Worm (Caenorhabditis elegans) whole organism, late embryonic: Measurements from ENCODE around the gene C34E10.12.

Experiments
- F13H6.1 ChIP-seq: sonication (generic microtip); optimal IDR thresholded peaks from 2 replicates; lab custom pipeline; 2016; ENCODE audit warnings: missing genetic modification characterization, missing compliant biosample characterization
- K09A11.1 ChIP-seq: sonication (generic microtip); optimal IDR thresholded peaks from 2 replicates; lab custom pipeline; 2017; ENCODE audit warnings: antibody characterized with exemption, mild to moderate bottlenecking, missing genetic modification characterization, missing compliant biosample characterization; ENCODE audit not compliant: insufficient read depth
- T23F11.4 ChIP-seq: fragments of 200-800 bp; sonication (Bioruptor generic); optimal IDR thresholded peaks from 2 replicates; lab custom pipeline; 2018; ENCODE audit warnings: mild to moderate bottlenecking, missing genetic modification characterization, missing compliant biosample characterization
- Y22D7AL.16 ChIP-seq: sonication (generic microtip); optimal IDR thresholded peaks from 2 replicates; lab custom pipeline; 2016; ENCODE audit warnings: missing genetic modification characterization, missing compliant biosample characterization
- ahr-1 ChIP-seq: sonication (generic microtip); optimal IDR thresholded peaks from 2 replicates; lab custom pipeline; 2016; ENCODE audit warnings: missing genetic modification characterization, missing compliant biosample characterization
- ceh-14 ChIP-seq: sonication (generic microtip); optimal IDR thresholded peaks from 2 replicates; lab custom pipeline; 2016; ENCODE audit warnings: missing genotype, missing genetic modification characterization, missing compliant biosample characterization
- ceh-2 ChIP-seq: sonication (generic microtip); optimal IDR thresholded peaks from 2 replicates; lab custom pipeline; 2016; ENCODE audit warnings: missing genotype, missing genetic modification characterization, missing compliant biosample characterization
- ceh-31 ChIP-seq: sonication (generic microtip); optimal IDR thresholded peaks from 2 replicates; lab custom pipeline; 2016; ENCODE audit warnings: missing genetic modification characterization, missing compliant biosample characterization
- ceh-34 ChIP-seq: sonication (generic microtip); optimal IDR thresholded peaks from 2 replicates; lab custom pipeline; 2016; ENCODE audit warnings: mild to moderate bottlenecking, missing genetic modification characterization, missing compliant biosample characterization
- ceh-45 ChIP-seq: fragments of 200-800 bp; sonication (Bioruptor generic); IDR thresholded peaks from 2 replicates; pipeline ENCODE4 v1.3.6; 2022; ENCODE audit warnings: missing genetic modification reagents, missing genetic modification characterization, missing compliant biosample characterization
- ceh-48 ChIP-seq: sonication (generic microtip); optimal IDR thresholded peaks from 2 replicates; lab custom pipeline; 2016; ENCODE audit warnings: missing genetic modification characterization, inconsistent platforms, missing compliant biosample characterization
- ceh-6 ChIP-seq: fragments of 200-800 bp; sonication (Bioruptor generic); optimal IDR thresholded peaks from 2 replicates; lab custom pipeline; 2018; ENCODE audit warnings: mild to moderate bottlenecking, missing genetic modification characterization, missing compliant biosample characterization
- che-1 ChIP-seq: sonication (generic microtip); optimal IDR thresholded peaks from 2 replicates; lab custom pipeline; 2016; ENCODE audit warnings: mild to moderate bottlenecking, missing genetic modification characterization, missing compliant biosample characterization
- dve-1 ChIP-seq: sonication (generic microtip); optimal IDR thresholded peaks from 2 replicates; lab custom pipeline; 2017; ENCODE audit warnings: antibody characterized with exemption, mild to moderate bottlenecking, missing genetic modification characterization, missing compliant biosample characterization
- elt-2 ChIP-seq: sonication (generic microtip); optimal IDR thresholded peaks from 2 replicates; lab custom pipeline; 2016; ENCODE audit warnings: missing genetic modification reagents, missing genetic modification characterization, missing compliant biosample characterization
- elt-4 ChIP-seq: sonication (generic microtip); optimal IDR thresholded peaks from 2 replicates; lab custom pipeline; 2016; ENCODE audit warnings: missing genetic modification characterization, missing compliant biosample characterization
- ets-4 ChIP-seq: sonication (generic microtip); optimal IDR thresholded peaks from 2 replicates; lab custom pipeline; 2016; ENCODE audit warnings: missing genetic modification characterization, missing compliant biosample characterization
- eyg-1 ChIP-seq: sonication (generic microtip); optimal IDR thresholded peaks from 2 replicates; lab custom pipeline; 2016; ENCODE audit warnings: missing genotype, missing genetic modification characterization, missing compliant biosample characterization
- fkh-10 ChIP-seq: fragments of 150-350 bp; optimal IDR thresholded peaks from 2 replicates; lab custom pipeline; 2014; ENCODE audit warnings: missing biosample characterization, missing genetic modification reagents, missing genetic modification characterization
- fkh-6 ChIP-seq: sonication (generic microtip); optimal IDR thresholded peaks from 2 replicates; lab custom pipeline; 2016; ENCODE audit warnings: missing genetic modification characterization, missing compliant biosample characterization
- hlh-13 ChIP-seq: fragments of 200-800 bp; sonication (Bioruptor generic); optimal IDR thresholded peaks from 2 replicates; lab custom pipeline; 2018; ENCODE audit warnings: mild to moderate bottlenecking, missing genetic modification characterization, missing compliant biosample characterization
- hlh-15 ChIP-seq: sonication (generic microtip); optimal IDR thresholded peaks from 2 replicates; lab custom pipeline; 2016; ENCODE audit warnings: missing genetic modification characterization, missing compliant biosample characterization
- hlh-30 ChIP-seq: sonication (generic microtip); optimal IDR thresholded peaks from 2 replicates; lab custom pipeline; 2017; ENCODE audit warnings: antibody characterized with exemption, missing genetic modification characterization, missing compliant biosample characterization; ENCODE audit not compliant: insufficient read depth
- hlh-6 ChIP-seq: sonication (generic microtip); optimal IDR thresholded peaks from 2 replicates; lab custom pipeline; 2016; ENCODE audit warnings: missing genotype, missing genetic modification characterization, missing compliant biosample characterization
- hlh-8 ChIP-seq: sonication (generic microtip); optimal IDR thresholded peaks from 2 replicates; lab custom pipeline; 2016; ENCODE audit warnings: missing genotype, missing genetic modification characterization, missing compliant biosample characterization
- lim-6 ChIP-seq: sonication (generic microtip); optimal IDR thresholded peaks from 2 replicates; lab custom pipeline; 2016; ENCODE audit warnings: missing genetic modification characterization, missing compliant biosample characterization
- lin-11 ChIP-seq: fragments of 200-800 bp; sonication (Bioruptor generic); optimal IDR thresholded peaks from 2 replicates; lab custom pipeline; 2018; ENCODE audit warnings: mild to moderate bottlenecking, missing genetic modification characterization, missing compliant biosample characterization
- madf-2 ChIP-seq: sonication (generic microtip); optimal IDR thresholded peaks from 2 replicates; lab custom pipeline; 2017; ENCODE audit warnings: missing genetic modification characterization, missing compliant biosample characterization
- mec-3 ChIP-seq: sonication (generic microtip); optimal IDR thresholded peaks from 2 replicates; lab custom pipeline; 2016; ENCODE audit warnings: borderline replicate concordance, missing genetic modification characterization, missing compliant biosample characterization
- nhr-11 ChIP-seq: fragments of 150-350 bp; optimal IDR thresholded peaks from 2 replicates; lab custom pipeline; 2014; ENCODE audit warnings: missing biosample characterization, missing genetic modification characterization
- nhr-232 ChIP-seq: sonication (generic microtip); optimal IDR thresholded peaks from 2 replicates; lab custom pipeline; 2016; ENCODE audit warnings: missing genetic modification characterization, missing compliant biosample characterization
- odd-2 ChIP-seq: sonication (generic microtip); optimal IDR thresholded peaks from 2 replicates; lab custom pipeline; 2017; ENCODE audit warnings: antibody characterized with exemption, mild to moderate bottlenecking, missing genetic modification characterization, missing compliant biosample characterization
- pag-3 ChIP-seq: sonication (generic microtip); optimal IDR thresholded peaks from 2 replicates; lab custom pipeline; 2016; ENCODE audit warnings: missing compliant biosample characterization, missing genetic modification characterization, borderline replicate concordance
- pat-9 ChIP-seq: fragments of 200-800 bp; sonication (Bioruptor generic); optimal IDR thresholded peaks from 2 replicates; lab custom pipeline; 2018; ENCODE audit warnings: mild to moderate bottlenecking, missing genetic modification characterization, moderate library complexity, missing compliant biosample characterization
- pha-2 ChIP-seq: sonication (generic microtip); optimal IDR thresholded peaks from 2 replicates; lab custom pipeline; 2017; ENCODE audit warnings: mild to moderate bottlenecking, missing genetic modification characterization, missing compliant biosample characterization
- pha-4 ChIP-seq: fragments of 150-350 bp; optimal IDR thresholded peaks from 2 replicates; lab custom pipeline; 2018; ENCODE audit warnings: missing biosample characterization, missing genetic modification reagents, missing genetic modification characterization
- rnt-1 ChIP-seq: sonication (generic microtip); optimal IDR thresholded peaks from 2 replicates; lab custom pipeline; 2016; ENCODE audit warnings: missing genetic modification characterization, missing compliant biosample characterization
- sdc-2 ChIP-seq: sonication (generic microtip); optimal IDR thresholded peaks from 2 replicates; lab custom pipeline; 2016; ENCODE audit warnings: missing genotype, missing genetic modification characterization, missing compliant biosample characterization
- sox-2 ChIP-seq: fragments of 200-800 bp; sonication (Bioruptor generic); IDR thresholded peaks from 2 replicates; pipeline ENCODE4 v1.3.6; 2022; ENCODE audit warnings: missing genetic modification reagents, missing genetic modification characterization, missing compliant biosample characterization
- sox-4 ChIP-seq: sonication (generic microtip); optimal IDR thresholded peaks from 2 replicates; lab custom pipeline; 2017; ENCODE audit warnings: mild to moderate bottlenecking, missing genetic modification characterization, inconsistent platforms, missing compliant biosample characterization
- syd-9 ChIP-seq: sonication (generic microtip); optimal IDR thresholded peaks from 2 replicates; lab custom pipeline; 2016; ENCODE audit warnings: mild to moderate bottlenecking, missing genetic modification characterization, moderate library complexity, missing compliant biosample characterization
- tbx-7 ChIP-seq: sonication (generic microtip); optimal IDR thresholded peaks from 2 replicates; lab custom pipeline; 2016; ENCODE audit warnings: missing genotype, missing genetic modification characterization, missing compliant biosample characterization
- ttx-3 ChIP-seq: sonication (generic microtip); optimal IDR thresholded peaks from 2 replicates; lab custom pipeline; 2016; ENCODE audit warnings: missing genetic modification reagents, missing genetic modification characterization, missing compliant biosample characterization
- unc-3 ChIP-seq, 2 experiments: fragments of 200-800 bp in 1 of 2; sonication (Bioruptor generic) in 1 of 2; sonication (generic microtip) in 1 of 2; conservative IDR thresholded peaks in 1 of 2; optimal IDR thresholded peaks in 1 of 2; 2 replicates each; pipeline versions ENCODE4 v1.3.6 to Lab custom; 2016 to 2022; ENCODE audit warnings: missing compliant biosample characterization in 2 of 2, missing genetic modification characterization in 2 of 2, missing genetic modification reagents in 1 of 2
- zip-5 ChIP-seq: sonication (generic microtip); optimal IDR thresholded peaks from 2 replicates; lab custom pipeline; 2016; ENCODE audit warnings: missing genetic modification characterization, missing compliant biosample characterization
- ztf-16 ChIP-seq: sonication (generic microtip); optimal IDR thresholded peaks from 2 replicates; lab custom pipeline; 2017; ENCODE audit warnings: missing genetic modification characterization, missing compliant biosample characterization

C34E10.12 gene

ce11 chrIII:5215375-5215774 lies 12.3 kb downstream of the C34E10.12 start, which contains the start of gene ZC155.4:
Gene ZC155.4 (minus strand): TSS chrIII:5215475.
- TF ChIP-seq K09A11.1 (tag; lab: Kevin White, UChicago) (no peak), T23F11.4 (no peak), sox-4 (no peak), pha-4 (tag; lab: Kevin White, UChicago) (no peak), ahr-1 (no peak), hlh-8 (tag; lab: Kevin White, UChicago) (no peak), ztf-16 (no peak), ttx-3 (tag; lab: Kevin White, UChicago) (no peak), hlh-6 (tag; lab: Kevin White, UChicago) (no peak), syd-9 (tag; lab: Kevin White, UChicago) (no peak), pag-3 (tag; lab: Kevin White, UChicago) (no peak), hlh-15 (tag; lab: Kevin White, UChicago) (no peak), elt-2 (no peak), madf-2 (tag; lab: Kevin White, UChicago) (no peak), odd-2 (tag; lab: Kevin White, UChicago) (no peak), ceh-31 (no peak), lim-6 (no peak), ceh-45 (GFP tag; lab: Robert Waterston, UW) (no peak)

ce11 chrIII:5214162-5214561 lies 13.5 kb downstream of the C34E10.12 start:
- no peak for TF ChIP-seq tbx-7 (tag; lab: Kevin White, UChicago)
- TF ChIP-seq hlh-6 (tag; lab: Kevin White, UChicago): no peak
- TF ChIP-seq fkh-10 (GFP tag; lab: Kevin White, UChicago): no peak
- no peak for TF ChIP-seq nhr-11 (tag; lab: Kevin White, UChicago)
- TF ChIP-seq hlh-8 (tag; lab: Kevin White, UChicago): no peak
- TF ChIP-seq ceh-34 (tag; lab: Kevin White, UChicago): no peak
- TF ChIP-seq ahr-1: no peak
- TF ChIP-seq sdc-2: no peak
- TF ChIP-seq ceh-14 (tag; lab: Kevin White, UChicago): no peak
- no peak for TF ChIP-seq hlh-15 (tag; lab: Kevin White, UChicago)
- TF ChIP-seq hlh-13 (GFP tag; lab: Kevin White, UChicago): no peak
- no peak for TF ChIP-seq mec-3 (tag; lab: Kevin White, UChicago)
- no peak for TF ChIP-seq ceh-48 (tag; lab: Kevin White, UChicago)
- no peak for TF ChIP-seq elt-4 (tag; lab: Kevin White, UChicago)
- TF ChIP-seq ztf-16: no peak
- TF ChIP-seq pag-3 (tag; lab: Kevin White, UChicago): no peak
- TF ChIP-seq unc-3 (GFP tag; conservative IDR thresholded peaks at IDR 0.05; lab: Robert Waterston, UW): no peak
- TF ChIP-seq unc-3 (tag; optimal IDR thresholded peaks at IDR 0.05; lab: Kevin White, UChicago): no peak
- TF ChIP-seq zip-5 (tag; lab: Kevin White, UChicago): no peak
- no peak for TF ChIP-seq ceh-31

- TF ChIP-seq lim-6 (peak; percentile 33), rnt-1 (peak; percentile 25), ceh-2 (tag; lab: Kevin White, UChicago) (peak; percentile 62), eyg-1 (tag; lab: Kevin White, UChicago) (peak; percentile 46), lin-11 (peak; percentile 63), sox-2 (peak; percentile 17; the same call in 1 of the 2 replicates), fkh-6 (peak; percentile 62), che-1 (tag; lab: Kevin White, UChicago) (peak; percentile 69), dve-1 (peak; percentile 25), hlh-15 (tag; lab: Kevin White, UChicago) (peak; percentile 60), T23F11.4 (peak; percentile 30), hlh-30 (tag; lab: Kevin White, UChicago) (peak; percentile 42), Y22D7AL.16 (tag; lab: Kevin White, UChicago) (peak; percentile 65), ceh-14 (tag; lab: Kevin White, UChicago) (peak; percentile 41), pha-2 (tag; lab: Kevin White, UChicago) (peak; percentile 70), F13H6.1 (tag; lab: Kevin White, UChicago) (peak; percentile 23), unc-3 (GFP tag; conservative IDR thresholded peaks at IDR 0.05; lab: Robert Waterston, UW) (peak; percentile 61; the same call in 1 of the 2 replicates), unc-3 (tag; optimal IDR thresholded peaks at IDR 0.05; lab: Kevin White, UChicago) (peak; percentile 48), ceh-34 (tag; lab: Kevin White, UChicago) (peak; percentile 73), ceh-6 (GFP tag; lab: Kevin White, UChicago) (peak; percentile 66), ttx-3 (tag; lab: Kevin White, UChicago) (peak; percentile 3), pat-9 (tag; lab: Kevin White, UChicago) (peak; percentile 43), nhr-232 (tag; lab: Kevin White, UChicago) (peak; percentile 65), ets-4 (tag; lab: Kevin White, UChicago) (peak; percentile 68), elt-2 (peak; percentile 74), hlh-13 (GFP tag; lab: Kevin White, UChicago) (peak; percentile 25)
Observed at ce11 chrIII:5211137-5211648, 16.5 kb downstream of the C34E10.12 start.
